Fruit fly (Drosophila melanogaster): ENCODE results near the gene ttm2.

The ttm2 gene

dm6 chr3L:257618-258475 lies 17.1 kb upstream of the ttm2 start, which contains the start of the genes DIP2 and wac:
TSS of gene DIP2 (minus strand) at chr3L:257954.
TSS of gene wac (plus strand) at chr3L:258176.
- TF ChIP-seq CG31365 (tag; optimal IDR thresholded peaks at IDR 0.05) = peak; percentile 53
- TF ChIP-seq cas (GFP tag; IDR thresholded peaks at IDR 0.05) = no peak
- TF ChIP-seq slp2 (GFP tag; optimal IDR thresholded peaks at IDR 0.05) = peak; percentile 68
- TF ChIP-seq ase (GFP tag; IDR thresholded peaks at IDR 0.05) = peak; percentile 65
- TF ChIP-seq Mrtf (GFP tag; IDR thresholded peaks at IDR 0.05) = peak; percentile 42; the same call in 1 of the 3 replicates
- peak; percentile 52 for TF ChIP-seq disco-r (GFP tag; optimal IDR thresholded peaks at IDR 0.05)
- TF ChIP-seq CG12769 (tag; optimal IDR thresholded peaks at IDR 0.05) = peak; percentile 92
- no peak for TF ChIP-seq tap (tag; optimal IDR thresholded peaks at IDR 0.05)
- peak; percentile 72 for TF ChIP-seq Xrp1 (GFP tag; IDR thresholded peaks at IDR 0.05)
- TF ChIP-seq lov (optimal IDR thresholded peaks at IDR 0.05) = no peak
- no peak for TF ChIP-seq lov (GFP tag; IDR thresholded peaks at IDR 0.05)
- peak; percentile 71 for TF ChIP-seq dysf (GFP tag; IDR thresholded peaks at IDR 0.05)
- peak; percentile 62 for TF ChIP-seq gcm2 (GFP tag; optimal IDR thresholded peaks at IDR 0.05)
- no peak for TF ChIP-seq CG7271 (tag; optimal IDR thresholded peaks at IDR 0.05)
- peak; percentile 89 for TF ChIP-seq dm (GFP tag; optimal IDR thresholded peaks at IDR 0.05)
- TF ChIP-seq NC2β (GFP tag; optimal IDR thresholded peaks at IDR 0.05) = peak; percentile 77
- TF ChIP-seq CG3281 (GFP tag; optimal IDR thresholded peaks at IDR 0.05) = peak; percentile 57
- peak; percentile 68 for TF ChIP-seq CG17328 (GFP tag; IDR thresholded peaks at IDR 0.05)
- TF ChIP-seq CHES-1-like (GFP tag; optimal IDR thresholded peaks at IDR 0.05) = peak; percentile 69
- no peak for TF ChIP-seq CG18599 (GFP tag; optimal IDR thresholded peaks at IDR 0.05)
- peak; percentile 85 for TF ChIP-seq Lhr (GFP tag; optimal IDR thresholded peaks at IDR 0.05)
- peak; percentile 28 for TF ChIP-seq CG11723 (GFP tag; optimal IDR thresholded peaks at IDR 0.05)
- TF ChIP-seq croc (GFP tag; conservative IDR thresholded peaks at IDR 0.05) = no peak
- TF ChIP-seq Usf (GFP tag; optimal IDR thresholded peaks at IDR 0.05) = no peak
- TF ChIP-seq CG10565 (GFP tag; optimal IDR thresholded peaks at IDR 0.05) = no peak
- TF ChIP-seq fd64A (GFP tag; optimal IDR thresholded peaks at IDR 0.05) = no peak
- TF ChIP-seq Side (GFP tag; optimal IDR thresholded peaks at IDR 0.05) = peak; percentile 78
- TF ChIP-seq Nf-YB (GFP tag; optimal IDR thresholded peaks at IDR 0.05) = peak; percentile 40
- peak; percentile 75 for TF ChIP-seq gro (GFP tag; optimal IDR thresholded peaks at IDR 0.05)
- peak; percentile 57 for TF ChIP-seq zen (tag; optimal IDR thresholded peaks at IDR 0.05)
- peak; percentile 3 for TF ChIP-seq salm (tag; optimal IDR thresholded peaks at IDR 0.05)
- TF ChIP-seq Aef1 (GFP tag; IDR thresholded peaks at IDR 0.05) = peak; percentile 54; the same call in 2 of the 3 replicates
- no peak for TF ChIP-seq CG31388 (GFP tag; optimal IDR thresholded peaks at IDR 0.05)
- TF ChIP-seq rib (GFP tag; IDR thresholded peaks at IDR 0.05) = no peak
- TF ChIP-seq CG11695 (GFP tag; IDR thresholded peaks at IDR 0.05) = no peak
- peak; percentile 69 for TF ChIP-seq al (GFP tag; IDR thresholded peaks at IDR 0.05)
- peak; percentile 67 for TF ChIP-seq crc (GFP tag; optimal IDR thresholded peaks at IDR 0.05)
- no peak for TF ChIP-seq Ravus (GFP tag; IDR thresholded peaks at IDR 0.05)
- no peak for TF ChIP-seq yki (optimal IDR thresholded peaks at IDR 0.05)
- TF ChIP-seq fd102C (GFP tag; optimal IDR thresholded peaks at IDR 0.05) = peak; percentile 31
- TF ChIP-seq D (optimal IDR thresholded peaks at IDR 0.05) = no peak
- TF ChIP-seq D (GFP tag; optimal IDR thresholded peaks at IDR 0.05) = peak; percentile 59
- TF ChIP-seq dmrt11E (tag; optimal IDR thresholded peaks at IDR 0.05) = peak; percentile 23
- TF ChIP-seq CG8359 (GFP tag; optimal IDR thresholded peaks at IDR 0.05; ENCODE audit: borderline replicate concordance) = no peak
- TF ChIP-seq odd (GFP tag; optimal IDR thresholded peaks at IDR 0.05) = peak; percentile 51
- no peak for TF ChIP-seq Gsc (GFP tag; IDR thresholded peaks at IDR 0.05)
- peak; percentile 25 for TF ChIP-seq sd (tag; optimal IDR thresholded peaks at IDR 0.05)
- TF ChIP-seq CG1792 (GFP tag; optimal IDR thresholded peaks at IDR 0.05) = peak; percentile 69
- TF ChIP-seq CG4424 (GFP tag; optimal IDR thresholded peaks at IDR 0.05) = peak; percentile 69
- TF ChIP-seq CG15073 (GFP tag; optimal IDR thresholded peaks at IDR 0.05) = no peak
- peak; percentile 90 for TF ChIP-seq shn (GFP tag; optimal IDR thresholded peaks at IDR 0.05)
